Worm (Caenorhabditis elegans) whole organism, L2 larva: ENCODE results near the gene idhg-1.

Source experiments
- nhr-25 ChIP-seq: fragments of 150-350 bp; sonication (generic microtip); optimal IDR thresholded peaks from 3 replicates; lab custom pipeline; 2014; ENCODE audit warnings: missing biosample characterization, missing genetic modification characterization
- nhr-77 ChIP-seq: fragments of 150-350 bp; optimal IDR thresholded peaks from 2 replicates; lab custom pipeline; 2014; ENCODE audit warnings: missing biosample characterization, missing genetic modification characterization

Gene idhg-1

DNA sequence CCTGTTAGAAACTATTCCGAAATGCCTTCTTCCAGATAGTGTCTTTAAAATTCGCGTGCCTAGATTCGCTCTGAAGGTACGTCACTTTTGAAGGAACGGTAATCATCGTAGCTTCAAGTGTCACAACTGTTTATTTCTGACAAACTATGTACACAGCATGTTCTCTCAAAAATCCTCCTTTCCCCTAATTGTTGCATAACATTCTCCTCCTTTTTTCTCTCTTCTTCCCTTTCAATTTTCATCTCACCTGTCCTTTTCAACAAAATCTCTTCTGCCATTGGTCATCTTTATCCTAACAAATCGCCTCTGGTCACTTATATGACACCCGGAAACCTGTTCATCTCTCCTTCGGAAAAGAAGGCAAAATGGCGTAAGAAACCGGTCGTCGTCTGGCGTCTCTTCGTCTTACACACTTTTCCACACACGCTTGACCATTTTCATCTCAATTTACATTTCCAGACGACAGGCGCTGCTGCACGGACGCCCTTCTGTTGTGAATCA, 47.5 kb downstream of the idhg-1 start, which contains the start of gene lips-3:
Gene lips-3, plus strand, starts transcription at position 458 of the 501 bp plus-strand sequence.
- TF ChIP-seq nhr-77 (tag; lab: Kevin White, UChicago) (no peak), nhr-25 (peak; percentile 35)
